Worm (Caenorhabditis elegans) whole organism, L4 larva: ENCODE results near the gene nhr-84.

Source experiments
- D1046.2 ChIP-seq: fragments of 200-800 bp; sonication (Bioruptor generic); IDR thresholded peaks from 2 replicates; pipeline ENCODE4 v1.3.6; 2022; ENCODE audit warnings: missing genetic modification characterization, missing compliant biosample characterization
- F26F4.8 ChIP-seq: fragments of 200-800 bp; sonication (Bioruptor generic); conservative IDR thresholded peaks from 2 replicates; pipeline ENCODE4 v1.3.6; 2022; ENCODE audit warnings: missing genetic modification characterization, missing compliant biosample characterization
- F37D6.2 ChIP-seq: sonication (generic microtip); optimal IDR thresholded peaks from 2 replicates; lab custom pipeline; 2016; ENCODE audit warnings: mild to moderate bottlenecking, missing genetic modification characterization, missing compliant biosample characterization
- F44E2.7 ChIP-seq: fragments of 200-800 bp; sonication (Bioruptor generic); IDR thresholded peaks from 2 replicates; pipeline ENCODE4 v2.1.2; 2022; ENCODE audit warnings: missing genetic modification characterization, missing compliant biosample characterization
- F49E8.2 ChIP-seq: sonication (generic microtip); optimal IDR thresholded peaks from 2 replicates; lab custom pipeline; 2016; ENCODE audit warnings: missing compliant biosample characterization, mild to moderate bottlenecking, missing genetic modification characterization, borderline replicate concordance
- R02D3.7 ChIP-seq: fragments of 150-350 bp; sonication (generic microtip); optimal IDR thresholded peaks from 3 replicates; lab custom pipeline; 2014; ENCODE audit warnings: missing biosample characterization, missing genetic modification characterization
- T20F7.1 ChIP-seq: fragments of 200-800 bp; sonication (Bioruptor generic); optimal IDR thresholded peaks from 2 replicates; lab custom pipeline; 2018; ENCODE audit warnings: mild to moderate bottlenecking, missing genetic modification characterization, missing compliant biosample characterization
- T26A8.4 ChIP-seq: fragments of 200-800 bp; sonication (Bioruptor generic); IDR thresholded peaks from 2 replicates; pipeline ENCODE4 v1.3.6; 2022; ENCODE audit warnings: missing genetic modification characterization, missing compliant biosample characterization
- Y48G9A.11 ChIP-seq: fragments of 200-800 bp; sonication (Bioruptor generic); IDR thresholded peaks from 2 replicates; pipeline ENCODE4 v1.3.6; 2022; ENCODE audit warnings: missing genetic modification reagents, missing genetic modification characterization, missing compliant biosample characterization
- Y75B8A.6 ChIP-seq: fragments of 200-800 bp; sonication (Bioruptor generic); IDR thresholded peaks from 2 replicates; pipeline ENCODE4 v1.3.6; 2022; ENCODE audit warnings: missing genetic modification reagents, missing genetic modification characterization, missing compliant biosample characterization
- ZK546.5 ChIP-seq, 2 experiments: sonication (generic microtip); optimal IDR thresholded peaks; 2 replicates each; lab custom pipeline; 2017; ENCODE audit warnings: missing biosample characterization in 2 of 2, missing genetic modification characterization in 2 of 2
- aha-1 ChIP-seq: fragments of 150-350 bp; peaks from one replicate; lab custom pipeline; 2014; ENCODE audit warnings: missing biosample characterization, missing genetic modification characterization
- aly-2 ChIP-seq: sonication (generic microtip); optimal IDR thresholded peaks from 2 replicates; lab custom pipeline; 2018; ENCODE audit warnings: missing biosample characterization, missing genetic modification characterization
- attf-4 ChIP-seq: sonication (generic microtip); optimal IDR thresholded peaks from 3 replicates; lab custom pipeline; 2017; ENCODE audit warnings: missing biosample characterization, missing genetic modification characterization
- ceh-20 ChIP-seq: fragments of 200-800 bp; sonication (Bioruptor generic); IDR thresholded peaks from 2 replicates; pipeline ENCODE4 v1.3.6; 2022; ENCODE audit warnings: missing genetic modification reagents, missing genetic modification characterization, missing compliant biosample characterization
- ceh-62 ChIP-seq: sonication (generic microtip); optimal IDR thresholded peaks from 2 replicates; lab custom pipeline; 2017; ENCODE audit warnings: missing biosample characterization, missing genetic modification characterization
- ces-1 ChIP-seq: fragments of 150-350 bp; sonication (generic microtip); optimal IDR thresholded peaks from 4 replicates; lab custom pipeline; 2014; ENCODE audit warnings: missing biosample characterization, missing genetic modification reagents, missing genetic modification characterization
- cey-2 ChIP-seq: sonication (generic microtip); optimal IDR thresholded peaks from 3 replicates; lab custom pipeline; 2017; ENCODE audit warnings: missing genetic modification characterization, mild to moderate bottlenecking, missing compliant biosample characterization, antibody characterized with exemption, borderline replicate concordance; ENCODE audit not compliant: insufficient read depth
- daf-12 ChIP-seq: fragments of 150-350 bp; optimal IDR thresholded peaks from 2 replicates; lab custom pipeline; 2014; ENCODE audit warnings: missing biosample characterization, missing genetic modification reagents, missing genetic modification characterization
- daf-19 ChIP-seq: fragments of 200-800 bp; sonication (Bioruptor generic); conservative IDR thresholded peaks from 2 replicates; pipeline ENCODE4 v1.3.6; 2022; ENCODE audit warnings: missing genetic modification characterization, missing compliant biosample characterization
- dmd-8 ChIP-seq: fragments of 200-800 bp; sonication (Bioruptor generic); IDR thresholded peaks from 2 replicates; pipeline ENCODE4 v1.3.6; 2022; ENCODE audit warnings: missing genetic modification characterization, missing compliant biosample characterization
- dmd-9 ChIP-seq: fragments of 200-800 bp; sonication (Bioruptor generic); IDR thresholded peaks from 2 replicates; pipeline ENCODE4 v1.3.6; 2022; ENCODE audit warnings: missing genetic modification reagents, missing genetic modification characterization, missing compliant biosample characterization
- dve-1 ChIP-seq: sonication (generic microtip); optimal IDR thresholded peaks from 2 replicates; lab custom pipeline; 2017; ENCODE audit warnings: antibody characterized with exemption, mild to moderate bottlenecking, missing genetic modification characterization, missing compliant biosample characterization; ENCODE audit not compliant: insufficient read depth
- egl-27 ChIP-seq: sonication (generic microtip); optimal IDR thresholded peaks from 3 replicates; lab custom pipeline; 2017; ENCODE audit warnings: missing biosample characterization, missing genetic modification reagents, missing genetic modification characterization
- egl-43 ChIP-seq: fragments of 200-800 bp; sonication (Bioruptor generic); IDR thresholded peaks from 2 replicates; pipeline ENCODE4 v1.3.6; 2022; ENCODE audit warnings: missing genetic modification reagents, missing genetic modification characterization, missing compliant biosample characterization
- fkh-10 ChIP-seq: fragments of 150-350 bp; optimal IDR thresholded peaks from 2 replicates; lab custom pipeline; 2014; ENCODE audit warnings: missing biosample characterization, missing genetic modification reagents, missing genetic modification characterization
- gei-8 ChIP-seq: fragments of 200-800 bp; sonication (Bioruptor generic); optimal IDR thresholded peaks from 2 replicates; lab custom pipeline; 2018; ENCODE audit warnings: mild to moderate bottlenecking, missing genetic modification characterization, missing compliant biosample characterization
- hmg-1.1 ChIP-seq: fragments of 200-800 bp; sonication (Bioruptor generic); IDR thresholded peaks from 2 replicates; pipeline ENCODE4 v1.3.6; 2022; ENCODE audit warnings: missing genetic modification reagents, missing genetic modification characterization, missing compliant biosample characterization
- lin-13 ChIP-seq: fragments of 150-350 bp; optimal IDR thresholded peaks from 2 replicates; lab custom pipeline; 2014; ENCODE audit warnings: missing biosample characterization, missing genetic modification reagents, missing genetic modification characterization
- lin-38 ChIP-seq: fragments of 200-800 bp; sonication (Bioruptor generic); IDR thresholded peaks from 2 replicates; pipeline ENCODE4 v1.3.6; 2022; ENCODE audit warnings: missing genetic modification reagents, missing genetic modification characterization, missing compliant biosample characterization
- lin-39 ChIP-seq: fragments of 150-350 bp; optimal IDR thresholded peaks from 2 replicates; lab custom pipeline; 2014; ENCODE audit warnings: missing biosample characterization, missing genetic modification reagents, missing genetic modification characterization
- lir-3 ChIP-seq: sonication (generic microtip); optimal IDR thresholded peaks from 2 replicates; lab custom pipeline; 2016; ENCODE audit warnings: mild to moderate bottlenecking, missing genetic modification characterization, missing compliant biosample characterization
- madf-9 ChIP-seq: fragments of 200-800 bp; sonication (Bioruptor generic); conservative IDR thresholded peaks from 2 replicates; pipeline ENCODE4 v1.3.6; 2022; ENCODE audit warnings: missing genetic modification reagents, missing genetic modification characterization, missing compliant biosample characterization
- mdl-1 ChIP-seq, 2 experiments: fragments of 150-350 bp in 1 of 2; sonication (generic microtip) in 1 of 2; optimal IDR thresholded peaks; 2 replicates each; lab custom pipeline; 2014 to 2017; ENCODE audit warnings: missing biosample characterization in 2 of 2, missing genetic modification characterization in 2 of 2
- mep-1 ChIP-seq: fragments of 150-350 bp; sonication (generic microtip); optimal IDR thresholded peaks from 3 replicates; lab custom pipeline; 2014; ENCODE audit warnings: missing biosample characterization, missing genetic modification characterization
- mes-2 ChIP-seq: sonication (generic microtip); optimal IDR thresholded peaks from 2 replicates; lab custom pipeline; 2016; ENCODE audit warnings: missing genotype, mild to moderate bottlenecking, missing genetic modification characterization, missing compliant biosample characterization; ENCODE audit not compliant: poor library complexity, severe bottlenecking
- nhr-11 ChIP-seq: fragments of 150-350 bp; optimal IDR thresholded peaks from 2 replicates; lab custom pipeline; 2014; ENCODE audit warnings: missing biosample characterization, missing genetic modification characterization
- nhr-25 ChIP-seq: sonication (generic microtip); optimal IDR thresholded peaks from 2 replicates; lab custom pipeline; 2017; ENCODE audit warnings: missing genetic modification characterization, mild to moderate bottlenecking, missing compliant biosample characterization, antibody characterized with exemption, moderate library complexity, borderline replicate concordance; ENCODE audit not compliant: insufficient read depth
- nhr-41 ChIP-seq: fragments of 200-800 bp; sonication (Bioruptor generic); IDR thresholded peaks from 2 replicates; pipeline ENCODE4 v1.3.6; 2022; ENCODE audit warnings: missing genetic modification reagents, missing genetic modification characterization, missing compliant biosample characterization
- nhr-48 ChIP-seq: sonication (generic microtip); optimal IDR thresholded peaks from 2 replicates; lab custom pipeline; 2016; ENCODE audit warnings: mild to moderate bottlenecking, missing genetic modification characterization, missing compliant biosample characterization
- pha-4 ChIP-seq, 2 experiments: fragments of 150-350 bp in 1 of 2; fragments of 200-800 bp in 1 of 2; sonication (Bioruptor generic) in 1 of 2; IDR thresholded peaks in 1 of 2; optimal IDR thresholded peaks in 1 of 2; 2 replicates each; pipeline versions ENCODE4 v1.3.6 to Lab custom; 2014 to 2022; ENCODE audit warnings: missing genetic modification characterization in 2 of 2, missing genetic modification reagents in 2 of 2, missing biosample characterization in 1 of 2, missing compliant biosample characterization in 1 of 2
- rbr-2 ChIP-seq: sonication (generic microtip); optimal IDR thresholded peaks from 2 replicates; lab custom pipeline; 2016; ENCODE audit warnings: missing genotype, missing genetic modification characterization, missing compliant biosample characterization
- sdz-12 ChIP-seq: fragments of 200-800 bp; sonication (Bioruptor generic); optimal IDR thresholded peaks from 2 replicates; lab custom pipeline; 2018; ENCODE audit warnings: mild to moderate bottlenecking, missing genetic modification characterization, missing compliant biosample characterization
- snpc-1.2 ChIP-seq: fragments of 200-800 bp; sonication (Bioruptor generic); IDR thresholded peaks from 2 replicates; pipeline ENCODE4 v1.3.6; 2022; ENCODE audit warnings: missing genetic modification reagents, missing genetic modification characterization, missing compliant biosample characterization
- spr-3 ChIP-seq: fragments of 200-800 bp; sonication (Bioruptor generic); optimal IDR thresholded peaks from 2 replicates; lab custom pipeline; 2018; ENCODE audit warnings: mild to moderate bottlenecking, missing genetic modification characterization, missing compliant biosample characterization
- tag-97 ChIP-seq: fragments of 200-800 bp; sonication (Bioruptor generic); IDR thresholded peaks from 2 replicates; pipeline ENCODE4 v1.3.6; 2022; ENCODE audit warnings: missing genetic modification characterization, missing compliant biosample characterization
- unc-130 ChIP-seq: sonication (generic microtip); optimal IDR thresholded peaks from 2 replicates; lab custom pipeline; 2016; ENCODE audit warnings: missing genetic modification reagents, missing genetic modification characterization, missing compliant biosample characterization
- unc-39 ChIP-seq: sonication (generic microtip); optimal IDR thresholded peaks from 2 replicates; lab custom pipeline; 2017; ENCODE audit warnings: missing biosample characterization, missing genetic modification characterization
- zfp-3 ChIP-seq: fragments of 200-800 bp; sonication (Bioruptor generic); conservative IDR thresholded peaks from 2 replicates; pipeline ENCODE4 v1.3.6; 2022; ENCODE audit warnings: missing genetic modification reagents, missing genetic modification characterization, missing compliant biosample characterization
- zip-11 ChIP-seq: fragments of 200-800 bp; sonication (Bioruptor generic); IDR thresholded peaks from 2 replicates; pipeline ENCODE4 v1.3.6; 2022; ENCODE audit warnings: missing genetic modification characterization, missing compliant biosample characterization
- zip-2 ChIP-seq: fragments of 150-350 bp; optimal IDR thresholded peaks from 2 replicates; lab custom pipeline; 2014; ENCODE audit warnings: missing biosample characterization, missing genetic modification characterization

nhr-84 gene

ce11 chrV:15880705-15881104 lies 1.3 kb upstream of the nhr-84 start (continued):
- no peak for TF ChIP-seq R02D3.7 (tag; lab: Kevin White, UChicago)
- peak; percentile 0 for TF ChIP-seq rbr-2
- TF ChIP-seq unc-39 (tag; lab: Kevin White, UChicago), result no peak
- TF ChIP-seq egl-27, result no peak
- no peak for TF ChIP-seq aha-1 (tag; lab: Kevin White, UChicago)
- no peak for TF ChIP-seq zip-11 (GFP tag; lab: Robert Waterston, UW)
- TF ChIP-seq tag-97 (GFP tag; lab: Robert Waterston, UW), result no peak
- peak; percentile 50 for TF ChIP-seq mep-1 (tag; lab: Kevin White, UChicago)
- TF ChIP-seq mes-2 (tag; lab: Kevin White, UChicago), result peak; percentile 38
- peak; percentile 73 for TF ChIP-seq zip-2 (tag; lab: Kevin White, UChicago)
- TF ChIP-seq Y75B8A.6, result 0 out of 2 replicates have a peak, but pooled peaks have one; percentile 29
- no peak for TF ChIP-seq lir-3 (tag; lab: Kevin White, UChicago)
- TF ChIP-seq daf-12 (tag; lab: Kevin White, UChicago), result no peak
- no peak for TF ChIP-seq dmd-9
- TF ChIP-seq F37D6.2, result no peak
- no peak for TF ChIP-seq ceh-62 (tag; lab: Kevin White, UChicago)
- TF ChIP-seq nhr-25 (tag; lab: Kevin White, UChicago), result no peak
- no peak for TF ChIP-seq gei-8 (GFP tag; lab: Kevin White, UChicago)
- TF ChIP-seq unc-130 (GFP tag; lab: Kevin White, UChicago), result no peak
- TF ChIP-seq nhr-11 (tag; lab: Kevin White, UChicago), result peak; percentile 26
- no peak for TF ChIP-seq madf-9
- TF ChIP-seq lin-13 (GFP tag; lab: Kevin White, UChicago), result no peak
- no peak for TF ChIP-seq sdz-12 (GFP tag; lab: Kevin White, UChicago)
- TF ChIP-seq T20F7.1 (GFP tag; lab: Kevin White, UChicago), result peak; percentile 20
- no peak for TF ChIP-seq fkh-10 (GFP tag; lab: Kevin White, UChicago)
- TF ChIP-seq attf-4, result no peak
- no peak for TF ChIP-seq lin-38 (GFP tag; lab: Robert Waterston, UW)
- TF ChIP-seq pha-4 (GFP tag; IDR thresholded peaks at IDR 0.05; lab: Robert Waterston, UW), result no peak
- TF ChIP-seq pha-4 (tag; optimal IDR thresholded peaks at IDR 0.05; lab: Kevin White, UChicago), result no peak
- no peak for TF ChIP-seq F26F4.8 (GFP tag; lab: Robert Waterston, UW)
- TF ChIP-seq cey-2 (tag; lab: Kevin White, UChicago), result peak; percentile 82
- TF ChIP-seq D1046.2 (GFP tag; lab: Robert Waterston, UW), result no peak
- 0 out of 2 replicates have a peak, but pooled peaks have one; percentile 22 for TF ChIP-seq hmg-1.1 (GFP tag; lab: Robert Waterston, UW)
- TF ChIP-seq mdl-1 (tag; optimal IDR thresholded peaks at IDR 0.05; lab: Kevin White, UChicago), result peak in 1 of 2 experiments; percentile 47
- no peak for TF ChIP-seq ces-1 (GFP tag; lab: Kevin White, UChicago)
- no peak for TF ChIP-seq daf-19 (GFP tag; lab: Robert Waterston, UW)
- no peak for TF ChIP-seq aly-2 (tag; lab: Kevin White, UChicago)
- no peak for TF ChIP-seq Y48G9A.11 (GFP tag; lab: Robert Waterston, UW)
- TF ChIP-seq dve-1, result peak; percentile 69
- TF ChIP-seq lin-39, result no peak
- no peak for TF ChIP-seq spr-3 (GFP tag; lab: Kevin White, UChicago)
- TF ChIP-seq nhr-41, result no peak
- TF ChIP-seq egl-43, result no peak
- no peak for TF ChIP-seq T26A8.4
- TF ChIP-seq ZK546.5 (tag; optimal IDR thresholded peaks at IDR 0.05; lab: Kevin White, UChicago), result no peak
- TF ChIP-seq dmd-8 (GFP tag; lab: Robert Waterston, UW), result no peak
- TF ChIP-seq nhr-48 (tag; lab: Kevin White, UChicago), result peak; percentile 80
- TF ChIP-seq F44E2.7 (GFP tag; lab: Robert Waterston, UW), result no peak
- TF ChIP-seq snpc-1.2, result no peak
- TF ChIP-seq F49E8.2 (tag; lab: Kevin White, UChicago), result no peak
- TF ChIP-seq ceh-20, result no peak
- TF ChIP-seq zfp-3 (GFP tag; lab: Robert Waterston, UW), result no peak
